Worm (Caenorhabditis elegans) whole organism, L2 larva: Measurements from ENCODE around the gene F59A6.10.

Experiments
- C34F6.9 ChIP-seq: fragments of 150-350 bp; optimal IDR thresholded peaks from 2 replicates; lab custom pipeline; 2014; ENCODE audit warnings: missing biosample characterization, missing genetic modification characterization
- F13H6.1 ChIP-seq: sonication (generic microtip); optimal IDR thresholded peaks from 2 replicates; lab custom pipeline; 2016; ENCODE audit warnings: missing genetic modification characterization, missing compliant biosample characterization
- R02D3.7 ChIP-seq: fragments of 150-350 bp; optimal IDR thresholded peaks from 2 replicates; lab custom pipeline; 2014; ENCODE audit warnings: missing biosample characterization, missing genetic modification characterization
- Y55F3AM.14 ChIP-seq: fragments of 200-800 bp; sonication (Bioruptor generic); optimal IDR thresholded peaks from 2 replicates; lab custom pipeline; 2018; ENCODE audit warnings: mild to moderate bottlenecking, missing genetic modification characterization, missing compliant biosample characterization
- ZK546.5 ChIP-seq: sonication (generic microtip); optimal IDR thresholded peaks from 2 replicates; lab custom pipeline; 2017; ENCODE audit warnings: missing biosample characterization, missing genetic modification characterization
- alr-1 ChIP-seq: fragments of 150-350 bp; optimal IDR thresholded peaks from 2 replicates; lab custom pipeline; 2014; ENCODE audit warnings: missing biosample characterization, missing genetic modification characterization
- ama-1 ChIP-seq: fragments of 150-350 bp; optimal IDR thresholded peaks from 2 replicates; lab custom pipeline; 2018; ENCODE audit warnings: inconsistent platforms
- blmp-1 ChIP-seq: sonication (generic microtip); optimal IDR thresholded peaks from 2 replicates; lab custom pipeline; 2017; ENCODE audit warnings: missing genetic modification characterization, mild to moderate bottlenecking, missing compliant biosample characterization, antibody characterized with exemption, moderate library complexity; ENCODE audit not compliant: insufficient read depth
- ceh-16 ChIP-seq: fragments of 150-350 bp; optimal IDR thresholded peaks from 2 replicates; lab custom pipeline; 2014; ENCODE audit warnings: missing biosample characterization, missing genetic modification characterization
- ceh-82 ChIP-seq: fragments of 150-350 bp; optimal IDR thresholded peaks from 2 replicates; lab custom pipeline; 2014; ENCODE audit warnings: missing biosample characterization, missing genetic modification characterization
- crh-2 ChIP-seq: sonication (generic microtip); optimal IDR thresholded peaks from 2 replicates; lab custom pipeline; 2017; ENCODE audit warnings: missing biosample characterization, missing genetic modification characterization
- dmd-4 ChIP-seq: sonication (generic microtip); optimal IDR thresholded peaks from 2 replicates; lab custom pipeline; 2017; ENCODE audit warnings: missing biosample characterization, missing genetic modification characterization
- egl-27 ChIP-seq: sonication (generic microtip); optimal IDR thresholded peaks from 3 replicates; lab custom pipeline; 2017; ENCODE audit warnings: missing biosample characterization, missing genetic modification reagents, missing genetic modification characterization
- elt-1 ChIP-seq: fragments of 150-350 bp; optimal IDR thresholded peaks from 2 replicates; lab custom pipeline; 2014; ENCODE audit warnings: missing biosample characterization, missing genetic modification characterization
- elt-3 ChIP-seq: sonication (generic microtip); optimal IDR thresholded peaks from 2 replicates; lab custom pipeline; 2017; ENCODE audit warnings: missing biosample characterization, missing genetic modification characterization
- fos-1 ChIP-seq: fragments of 150-350 bp; optimal IDR thresholded peaks from 2 replicates; lab custom pipeline; 2014; ENCODE audit warnings: missing biosample characterization, missing genetic modification characterization
- lin-11 ChIP-seq: fragments of 150-350 bp; sonication (generic microtip); optimal IDR thresholded peaks from 2 replicates; lab custom pipeline; 2014; ENCODE audit warnings: missing biosample characterization, missing genetic modification characterization, inconsistent platforms, mixed read lengths
- lin-13 ChIP-seq: fragments of 150-350 bp; optimal IDR thresholded peaks from 2 replicates; lab custom pipeline; 2014; ENCODE audit warnings: missing biosample characterization, missing genetic modification reagents, missing genetic modification characterization
- lin-39 ChIP-seq: fragments of 150-350 bp; optimal IDR thresholded peaks from 2 replicates; lab custom pipeline; 2014; ENCODE audit warnings: missing biosample characterization, missing genetic modification reagents, missing genetic modification characterization
- mab-5 ChIP-seq: fragments of 150-350 bp; optimal IDR thresholded peaks from 2 replicates; lab custom pipeline; 2014; ENCODE audit warnings: missing biosample characterization, missing genetic modification characterization
- mbf-1 ChIP-seq: sonication (generic microtip); optimal IDR thresholded peaks from 2 replicates; lab custom pipeline; 2017; ENCODE audit warnings: missing biosample characterization, missing genetic modification characterization
- mdl-1 ChIP-seq, 2 experiments: fragments of 150-350 bp in 1 of 2; sonication (generic microtip) in 1 of 2; optimal IDR thresholded peaks; 2 replicates each; lab custom pipeline; 2017; ENCODE audit warnings: missing biosample characterization in 2 of 2, missing genetic modification characterization in 2 of 2
- nhr-11 ChIP-seq: fragments of 150-350 bp; optimal IDR thresholded peaks from 2 replicates; lab custom pipeline; 2014; ENCODE audit warnings: missing biosample characterization, missing genetic modification characterization
- nhr-12 ChIP-seq: fragments of 150-350 bp; optimal IDR thresholded peaks from 2 replicates; lab custom pipeline; 2014; ENCODE audit warnings: missing biosample characterization, missing genetic modification characterization
- nhr-129 ChIP-seq: fragments of 150-350 bp; optimal IDR thresholded peaks from 2 replicates; lab custom pipeline; 2014; ENCODE audit warnings: missing biosample characterization, missing genetic modification characterization
- nhr-21 ChIP-seq: fragments of 150-350 bp; optimal IDR thresholded peaks from 2 replicates; lab custom pipeline; 2014; ENCODE audit warnings: missing biosample characterization, missing genetic modification characterization
- nhr-23 ChIP-seq: fragments of 150-350 bp; optimal IDR thresholded peaks from 2 replicates; lab custom pipeline; 2014; ENCODE audit warnings: missing biosample characterization, missing genetic modification reagents, missing genetic modification characterization
- nhr-25 ChIP-seq: fragments of 150-350 bp; sonication (generic microtip); optimal IDR thresholded peaks from 3 replicates; lab custom pipeline; 2014; ENCODE audit warnings: missing biosample characterization, missing genetic modification characterization
- nhr-6 ChIP-seq: fragments of 150-350 bp; optimal IDR thresholded peaks from 2 replicates; lab custom pipeline; 2014; ENCODE audit warnings: missing biosample characterization, missing genetic modification characterization
- peb-1 ChIP-seq: fragments of 150-350 bp; optimal IDR thresholded peaks from 2 replicates; lab custom pipeline; 2014; ENCODE audit warnings: missing biosample characterization, missing genetic modification characterization
- skn-1 ChIP-seq: sonication (generic microtip); optimal IDR thresholded peaks from 2 replicates; lab custom pipeline; 2017; ENCODE audit warnings: missing biosample characterization, missing genetic modification characterization
- sma-3 ChIP-seq: sonication (generic microtip); optimal IDR thresholded peaks from 2 replicates; lab custom pipeline; 2016; ENCODE audit warnings: missing genetic modification reagents, missing genetic modification characterization, missing compliant biosample characterization
- sma-9 ChIP-seq, 2 experiments: fragments of 150-350 bp in 1 of 2; sonication (generic microtip) in 1 of 2; optimal IDR thresholded peaks; 2 replicates each; lab custom pipeline; 2014 to 2016; ENCODE audit warnings: missing genetic modification characterization in 2 of 2, mild to moderate bottlenecking in 1 of 2, missing biosample characterization in 1 of 2, missing compliant biosample characterization in 1 of 2, missing genetic modification reagents in 1 of 2, moderate library complexity in 1 of 2
- snpc-4 ChIP-seq: fragments of 150-350 bp; optimal IDR thresholded peaks from 2 replicates; lab custom pipeline; 2014; ENCODE audit warnings: missing biosample characterization, missing genetic modification characterization
- unc-39 ChIP-seq: fragments of 150-350 bp; optimal IDR thresholded peaks from 2 replicates; lab custom pipeline; 2014; ENCODE audit warnings: missing biosample characterization, missing genetic modification characterization
- zag-1 ChIP-seq: fragments of 150-350 bp; optimal IDR thresholded peaks from 2 replicates; lab custom pipeline; 2014; ENCODE audit warnings: missing biosample characterization, missing genetic modification characterization
- ztf-1 ChIP-seq: fragments of 200-800 bp; sonication (Bioruptor generic); conservative IDR thresholded peaks from 2 replicates; pipeline ENCODE4 v1.3.6; 2022; ENCODE audit warnings: missing genetic modification characterization, missing compliant biosample characterization
- ztf-11 ChIP-seq: sonication (generic microtip); optimal IDR thresholded peaks from 2 replicates; lab custom pipeline; 2017; ENCODE audit warnings: missing biosample characterization, missing genetic modification characterization
- ztf-4 ChIP-seq: fragments of 150-350 bp; optimal IDR thresholded peaks from 2 replicates; lab custom pipeline; 2014; ENCODE audit warnings: missing biosample characterization, missing genetic modification characterization

The F59A6.10 gene

DNA sequence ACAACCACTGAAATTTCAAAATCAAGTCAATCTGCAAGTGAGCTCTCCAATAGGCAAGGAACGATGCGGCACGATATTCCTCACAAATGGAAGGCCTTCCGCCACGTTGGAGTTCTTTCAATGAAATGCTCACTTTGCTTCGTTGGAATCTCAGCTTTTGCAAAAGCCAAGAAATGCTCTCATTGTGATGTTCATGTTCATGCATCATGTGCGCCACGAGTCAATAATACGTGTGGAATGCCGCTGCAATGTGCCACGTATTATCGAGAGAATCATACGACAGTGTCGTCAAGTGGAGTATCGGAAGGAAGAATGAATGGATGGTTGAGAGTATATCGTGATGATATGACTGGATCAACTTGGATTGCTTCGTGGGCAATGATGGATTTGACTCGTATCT, 1.9 kb upstream of the F59A6.10 start:
- TF ChIP-seq R02D3.7 (tag; lab: Kevin White, UChicago), result no peak
- TF ChIP-seq egl-27 (tag; lab: Kevin White, UChicago), result no peak
- TF ChIP-seq nhr-6 (tag; lab: Kevin White, UChicago), result no peak
- TF ChIP-seq Y55F3AM.14 (GFP tag; lab: Kevin White, UChicago), result no peak
- TF ChIP-seq ztf-4 (tag; lab: Kevin White, UChicago), result no peak
- no peak for TF ChIP-seq fos-1 (tag; lab: Kevin White, UChicago)
- TF ChIP-seq lin-13 (GFP tag; lab: Kevin White, UChicago), result no peak
- TF ChIP-seq mab-5 (tag; lab: Kevin White, UChicago), result no peak
- no peak for TF ChIP-seq lin-11 (tag; lab: Kevin White, UChicago)
- TF ChIP-seq lin-39 (tag; lab: Kevin White, UChicago), result no peak
- TF ChIP-seq nhr-23, result no peak
- no peak for TF ChIP-seq mdl-1 (tag; optimal IDR thresholded peaks at IDR 0.05; lab: Kevin White, UChicago)
- TF ChIP-seq zag-1 (tag; lab: Kevin White, UChicago), result no peak
- TF ChIP-seq ceh-16 (tag; lab: Kevin White, UChicago), result no peak
- TF ChIP-seq nhr-25 (tag; lab: Kevin White, UChicago), result no peak
- TF ChIP-seq ztf-1 (GFP tag; lab: Robert Waterston, UW), result no peak
- TF ChIP-seq, all 48 proteins: peak for 0

DNA sequence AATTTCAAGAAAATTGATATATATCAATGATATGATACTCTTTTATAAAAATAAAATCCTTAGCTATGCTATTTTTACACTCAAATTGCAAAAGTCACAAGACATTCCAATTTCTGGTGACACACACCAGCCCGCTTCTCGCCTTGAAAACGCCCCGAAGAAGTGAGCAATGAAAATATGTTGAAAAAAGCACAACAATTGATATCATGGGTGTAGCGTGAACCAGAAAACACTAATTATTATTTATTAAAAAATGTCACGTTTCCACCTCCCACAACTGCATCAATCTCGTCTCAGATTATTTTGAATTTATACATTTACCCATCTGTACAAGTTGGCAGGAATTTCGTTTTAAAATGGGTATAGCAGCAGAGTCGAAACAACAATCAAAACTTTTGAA, 1.0 kb downstream of the F59A6.10 start, which contains the start of gene F59A6.4:
Gene F59A6.4, plus strand, starts transcription at position 301 of the 400 bp plus-strand sequence.
- TF ChIP-seq mbf-1, result no peak
- no peak for TF ChIP-seq ZK546.5
- TF ChIP-seq unc-39, result no peak
- no peak for TF ChIP-seq nhr-21 (tag; lab: Kevin White, UChicago)
- TF ChIP-seq sma-9 (GFP tag; optimal IDR thresholded peaks at IDR 0.05; lab: Kevin White, UChicago), result no peak
- no peak for TF ChIP-seq sma-9 (tag; optimal IDR thresholded peaks at IDR 0.05; lab: Kevin White, UChicago)
- no peak for TF ChIP-seq zag-1 (tag; lab: Kevin White, UChicago)
- TF ChIP-seq F13H6.1 (tag; lab: Kevin White, UChicago), result no peak

- no peak for TF ChIP-seq lin-39 (tag; lab: Kevin White, UChicago)
- no peak for TF ChIP-seq elt-3 (tag; lab: Kevin White, UChicago)
- no peak for TF ChIP-seq ceh-16 (tag; lab: Kevin White, UChicago)
- TF ChIP-seq nhr-129, result no peak
- no peak for TF ChIP-seq nhr-12
- no peak for TF ChIP-seq dmd-4
- TF ChIP-seq ceh-82 (tag; lab: Kevin White, UChicago), result no peak
- no peak for TF ChIP-seq skn-1 (tag; lab: Kevin White, UChicago)
- TF ChIP-seq nhr-25 (tag; lab: Kevin White, UChicago), result no peak
- no peak for TF ChIP-seq C34F6.9 (tag; lab: Kevin White, UChicago)
- no peak for TF ChIP-seq elt-1 (tag; lab: Kevin White, UChicago)
- no peak for TF ChIP-seq ztf-1 (GFP tag; lab: Robert Waterston, UW)
- TF ChIP-seq mdl-1 (tag; optimal IDR thresholded peaks at IDR 0.05; lab: Kevin White, UChicago), result no peak
- no peak for TF ChIP-seq mab-5 (tag; lab: Kevin White, UChicago)
- no peak for TF ChIP-seq ama-1 (lab: Kevin White, UChicago)
- TF ChIP-seq sma-9 (GFP tag; optimal IDR thresholded peaks at IDR 0.05; lab: Kevin White, UChicago), result no peak
- no peak for TF ChIP-seq sma-9 (tag; optimal IDR thresholded peaks at IDR 0.05; lab: Kevin White, UChicago)
- TF ChIP-seq crh-2 (tag; lab: Kevin White, UChicago), result no peak
- no peak for TF ChIP-seq ztf-11 (tag; lab: Kevin White, UChicago)
- TF ChIP-seq alr-1 (tag; lab: Kevin White, UChicago), result no peak
These were observed 4.3 kb downstream of the F59A6.10 start, which contains the start of gene F59A6.3 for ce11 chrII:5008033-5008432. Gene F59A6.3, plus strand, starts transcription at chrII:5008333.

DNA sequence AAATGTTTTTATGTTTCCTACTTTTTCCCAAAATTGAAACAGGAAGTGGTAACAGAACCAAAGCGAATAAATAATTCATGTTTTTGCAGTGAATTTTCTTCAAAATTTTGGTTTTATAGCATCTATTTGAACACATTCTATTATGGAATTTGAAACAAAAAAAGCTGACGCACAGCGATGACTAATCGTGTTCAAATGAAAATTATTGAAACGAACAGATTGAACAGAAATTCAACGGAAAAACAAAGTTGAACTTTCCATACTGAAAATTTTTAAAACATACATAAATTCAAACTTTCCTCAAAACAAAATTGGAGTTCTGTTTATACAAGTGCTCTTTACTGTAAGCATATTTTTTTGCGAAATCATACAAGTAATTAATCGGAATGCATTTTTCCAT, 8.2 kb downstream of the F59A6.10 start, which contains the start of gene F59A6.12:
Gene F59A6.12, minus strand, starts transcription at position 101 of the 400 bp plus-strand sequence.
- TF ChIP-seq nhr-6 (tag; lab: Kevin White, UChicago) (no peak), lin-39 (tag; lab: Kevin White, UChicago) (no peak), snpc-4 (tag; lab: Kevin White, UChicago) (no peak)

- TF ChIP-seq nhr-25 (tag; lab: Kevin White, UChicago), result no peak
- TF ChIP-seq unc-39, result no peak
- no peak for TF ChIP-seq blmp-1 (tag; lab: Kevin White, UChicago)
- no peak for TF ChIP-seq lin-39 (tag; lab: Kevin White, UChicago)
- no peak for TF ChIP-seq crh-2 (tag; lab: Kevin White, UChicago)
- TF ChIP-seq nhr-11 (tag; lab: Kevin White, UChicago), result no peak
- TF ChIP-seq fos-1 (tag; lab: Kevin White, UChicago), result no peak
- TF ChIP-seq ztf-11 (tag; lab: Kevin White, UChicago), result no peak
- TF ChIP-seq F13H6.1 (tag; lab: Kevin White, UChicago), result no peak
- TF ChIP-seq nhr-129, result no peak
- no peak for TF ChIP-seq C34F6.9 (tag; lab: Kevin White, UChicago)
- TF ChIP-seq alr-1 (tag; lab: Kevin White, UChicago), result no peak
- TF ChIP-seq nhr-12, result no peak
- no peak for TF ChIP-seq sma-3 (GFP tag; lab: Kevin White, UChicago)
- no peak for TF ChIP-seq nhr-21 (tag; lab: Kevin White, UChicago)
- TF ChIP-seq peb-1 (tag; lab: Kevin White, UChicago), result no peak
- no peak for TF ChIP-seq mab-5 (tag; lab: Kevin White, UChicago)
These were observed 10.6 kb downstream of the F59A6.10 start, which contains the start of gene F59A6.2 for ce11 chrII:5014399-5014798. Gene F59A6.2, plus strand, starts transcription at chrII:5014699.
